Fruit fly (Drosophila melanogaster) Kc167 (cell line): Measurements from ENCODE around the gene pcm.

Experiments used
- Myc ChIP-seq: fragments of >200 bp; optimal IDR thresholded peaks from 2 replicates; lab custom pipeline; 2017; ENCODE audit warnings: missing external identifiers
- Sin3A ChIP-seq: fragments of >200 bp; optimal IDR thresholded peaks from 2 replicates; lab custom pipeline; 2018; ENCODE audit warnings: missing external identifiers
- h ChIP-seq: fragments of >200 bp; optimal IDR thresholded peaks from 3 replicates; lab custom pipeline; 2018; ENCODE audit warnings: missing external identifiers
- insv ChIP-seq: fragments of >200 bp; optimal IDR thresholded peaks from 3 replicates; lab custom pipeline; 2018; ENCODE audit warnings: missing external identifiers
- psq ChIP-seq: fragments of >200 bp; optimal IDR thresholded peaks from 2 replicates; lab custom pipeline; 2017; ENCODE audit warnings: missing external identifiers
- ttk ChIP-seq: sonication (Bioruptor generic); optimal IDR thresholded peaks from 2 replicates; lab custom pipeline; 2017; ENCODE audit warnings: missing external identifiers

DNA sequence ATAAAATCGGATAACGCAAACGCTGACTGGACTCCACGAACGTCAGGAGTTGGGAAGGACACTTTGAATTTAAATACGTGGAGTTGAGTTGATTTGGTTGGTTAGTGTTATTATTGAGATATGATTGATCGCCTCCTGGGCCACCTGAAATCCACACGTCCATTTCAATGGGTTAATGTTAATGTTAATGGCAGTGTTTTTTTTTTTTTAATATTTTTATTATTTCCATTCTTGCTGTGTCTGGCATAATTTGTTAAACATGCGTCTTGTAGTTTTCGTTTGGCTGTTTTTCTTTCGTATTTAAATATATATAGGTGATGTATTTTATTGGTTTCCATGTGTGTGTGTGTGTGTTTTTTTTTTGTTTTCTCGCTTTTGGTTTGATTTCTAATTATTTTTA is 39.8 kb upstream of the pcm start, which contains the start of gene CG12231:
- TF ChIP-seq h (lab: Kevin White, UChicago) (no peak), psq (lab: Kevin White, UChicago) (no peak), ttk (lab: Kevin White, UChicago) (no peak), Myc (lab: Kevin White, UChicago) (no peak), insv (lab: Kevin White, UChicago) (no peak), Sin3A (no peak)
